Fruit fly (Drosophila melanogaster) whole organism, embryonic: Measurements from ENCODE around the gene Syx13.

Source experiments
- ATbp ChIP-seq: fragments of 200-800 bp; sonication (Bioruptor generic); optimal IDR thresholded peaks from 2 replicates; lab custom pipeline; 2017; ENCODE audit warnings: missing biosample characterization, mild to moderate bottlenecking, missing genetic modification characterization, missing genetic modification reagents
- Bgb ChIP-seq: fragments of 200-800 bp; sonication (Bioruptor generic); IDR thresholded peaks from 2 replicates; pipeline ENCODE4 v1.3.6; 2022; ENCODE audit warnings: missing biosample characterization, missing genetic modification characterization; ENCODE audit not compliant: partially characterized antibody
- CG10543 ChIP-seq: fragments of 200-800 bp; sonication (Bioruptor generic); optimal IDR thresholded peaks from 3 replicates; lab custom pipeline; 2017; ENCODE audit warnings: missing biosample characterization, mild to moderate bottlenecking, missing genetic modification characterization, moderate library complexity
- CG11456 ChIP-seq: fragments of 200-800 bp; sonication (Bioruptor generic); IDR thresholded peaks from 3 replicates; pipeline ENCODE4 v1.3.6; 2022; ENCODE audit warnings: missing biosample characterization, missing genetic modification characterization
- CG13624 ChIP-seq: fragments of 200-800 bp; sonication (Bioruptor generic); optimal IDR thresholded peaks from 2 replicates; lab custom pipeline; 2016; ENCODE audit warnings: missing biosample characterization, missing genetic modification characterization
- CG13775 ChIP-seq: fragments of 200-800 bp; sonication (Bioruptor generic); optimal IDR thresholded peaks from 3 replicates; lab custom pipeline; 2017; ENCODE audit warnings: missing biosample characterization, mild to moderate bottlenecking, missing genetic modification characterization
- CG15601 ChIP-seq: fragments of 200-800 bp; sonication (Bioruptor generic); optimal IDR thresholded peaks from 3 replicates; lab custom pipeline; 2019; ENCODE audit warnings: missing biosample characterization, mild to moderate bottlenecking, missing genetic modification characterization, moderate library complexity
- CG1602 ChIP-seq: fragments of 200-800 bp; sonication (Bioruptor generic); optimal IDR thresholded peaks from 3 replicates; lab custom pipeline; 2016; ENCODE audit warnings: missing biosample characterization, missing genetic modification characterization
- CG2875 ChIP-seq: fragments of 200-800 bp; sonication (Bioruptor generic); optimal IDR thresholded peaks from 2 replicates; lab custom pipeline; 2017; ENCODE audit warnings: missing biosample characterization, mild to moderate bottlenecking, missing genetic modification characterization, missing genetic modification reagents
- CG30403 ChIP-seq: fragments of 200-800 bp; sonication (Bioruptor generic); optimal IDR thresholded peaks from 3 replicates; lab custom pipeline; 2016; ENCODE audit warnings: missing biosample characterization, missing genetic modification characterization
- CG31388 ChIP-seq: fragments of 200-800 bp; sonication (Bioruptor generic); optimal IDR thresholded peaks from 2 replicates; lab custom pipeline; 2016; ENCODE audit warnings: missing biosample characterization, missing genetic modification characterization
- CG34422 ChIP-seq: fragments of 200-800 bp; sonication (Bioruptor generic); IDR thresholded peaks from 3 replicates; pipeline ENCODE4 v1.3.6; 2022; ENCODE audit warnings: missing biosample characterization, missing genetic modification characterization
- CG3838 ChIP-seq: fragments of 200-800 bp; sonication (Bioruptor generic); optimal IDR thresholded peaks from 3 replicates; lab custom pipeline; 2016; ENCODE audit warnings: missing biosample characterization, missing genetic modification characterization
- CG4707 ChIP-seq: fragments of 200-800 bp; sonication (Bioruptor generic); optimal IDR thresholded peaks from 2 replicates; lab custom pipeline; 2018; ENCODE audit warnings: missing biosample characterization, mild to moderate bottlenecking, missing genetic modification characterization, moderate library complexity
- CG6175 ChIP-seq: fragments of 200-800 bp; sonication (Bioruptor generic); IDR thresholded peaks from 3 replicates; pipeline ENCODE4 v1.3.6; 2022; ENCODE audit warnings: missing biosample characterization, missing genetic modification characterization
- CG6272 ChIP-seq: fragments of 200-800 bp; sonication (Bioruptor generic); IDR thresholded peaks from 2 replicates; pipeline ENCODE4 v1.3.6; 2022; ENCODE audit warnings: missing biosample characterization, missing genetic modification characterization
- CG6683 ChIP-seq: fragments of 200-800 bp; sonication (Bioruptor generic); optimal IDR thresholded peaks from 2 replicates; lab custom pipeline; 2017; ENCODE audit warnings: missing biosample characterization, mild to moderate bottlenecking, missing genetic modification characterization, missing genetic modification reagents
- CG7745 ChIP-seq: fragments of 200-800 bp; sonication (Bioruptor generic); optimal IDR thresholded peaks from 2 replicates; lab custom pipeline; 2018; ENCODE audit warnings: missing biosample characterization, mild to moderate bottlenecking, missing genetic modification characterization, moderate library complexity
- CG8290 ChIP-seq, 3 experiments: fragments of 200-800 bp; sonication (Bioruptor generic); optimal IDR thresholded peaks; 2 replicates each; lab custom pipeline; 2016 to 2019; ENCODE audit warnings: missing biosample characterization in 3 of 3, missing genetic modification characterization in 3 of 3, mild to moderate bottlenecking in 2 of 3, moderate library complexity in 1 of 3
- CG9609 ChIP-seq: fragments of 200-800 bp; sonication (Bioruptor generic); optimal IDR thresholded peaks from 3 replicates; lab custom pipeline; 2016; ENCODE audit warnings: missing biosample characterization, missing genetic modification characterization
- Chrac-16 ChIP-seq: fragments of 200-800 bp; sonication (Bioruptor generic); optimal IDR thresholded peaks from 3 replicates; lab custom pipeline; 2016; ENCODE audit warnings: missing biosample characterization, missing genetic modification characterization
- E2f2 ChIP-seq: fragments of 200-800 bp; sonication (Bioruptor generic); IDR thresholded peaks from 2 replicates; pipeline ENCODE4 v1.3.6; 2022; ENCODE audit warnings: missing biosample characterization, missing genetic modification characterization
- GATAe ChIP-seq: fragments of 200-800 bp; sonication (Bioruptor generic); conservative IDR thresholded peaks from 2 replicates; pipeline ENCODE4 v1.3.6; 2022; ENCODE audit warnings: missing biosample characterization, missing genetic modification characterization
- Hmx ChIP-seq: fragments of 200-800 bp; sonication (Bioruptor generic); optimal IDR thresholded peaks from 2 replicates; lab custom pipeline; 2016; ENCODE audit warnings: missing biosample characterization, missing genetic modification characterization
- Mad ChIP-seq: fragments of 200-800 bp; sonication (Bioruptor generic); optimal IDR thresholded peaks from 2 replicates; lab custom pipeline; 2016; ENCODE audit warnings: missing biosample characterization, missing genetic modification characterization
- Mes4 ChIP-seq: fragments of 200-800 bp; sonication (Bioruptor generic); optimal IDR thresholded peaks from 2 replicates; lab custom pipeline; 2016; ENCODE audit warnings: missing biosample characterization, missing genetic modification characterization
- Oli ChIP-seq: fragments of 200-800 bp; sonication (Bioruptor generic); optimal IDR thresholded peaks from 2 replicates; lab custom pipeline; 2018; ENCODE audit warnings: missing biosample characterization, mild to moderate bottlenecking, missing genetic modification characterization, moderate library complexity
- PHDP ChIP-seq: fragments of 200-800 bp; sonication (Bioruptor generic); optimal IDR thresholded peaks from 3 replicates; lab custom pipeline; 2018; ENCODE audit warnings: missing biosample characterization, mild to moderate bottlenecking, missing genetic modification characterization, moderate library complexity
- Sin3A ChIP-seq: fragments of >200 bp; optimal IDR thresholded peaks from 2 replicates; lab custom pipeline; 2018
- Usf ChIP-seq: fragments of 200-800 bp; sonication (Bioruptor generic); optimal IDR thresholded peaks from 2 replicates; lab custom pipeline; 2017; ENCODE audit warnings: missing genotype, missing biosample characterization, missing genetic modification characterization
- chinmo ChIP-seq: fragments of 200-800 bp; sonication (Bioruptor generic); IDR thresholded peaks from 4 replicates; pipeline ENCODE4 v1.3.6; 2022; ENCODE audit warnings: missing biosample characterization, missing genetic modification characterization; ENCODE audit not compliant: partially characterized antibody
- ci ChIP-seq: fragments of 200-800 bp; sonication (Bioruptor generic); IDR thresholded peaks from 3 replicates; pipeline ENCODE4 v1.3.6; 2022; ENCODE audit warnings: missing biosample characterization, missing genetic modification characterization
- danr ChIP-seq: fragments of 200-800 bp; sonication (Bioruptor generic); IDR thresholded peaks from 2 replicates; pipeline ENCODE4 v1.3.6; 2022; ENCODE audit warnings: missing biosample characterization, missing genetic modification characterization
- dmrt11E ChIP-seq: fragments of 200-800 bp; sonication (Bioruptor generic); optimal IDR thresholded peaks from 3 replicates; lab custom pipeline; 2018; ENCODE audit warnings: missing biosample characterization, mild to moderate bottlenecking, missing genetic modification characterization, moderate library complexity
- en ChIP-seq: fragments of 200-800 bp; sonication (Bioruptor generic); optimal IDR thresholded peaks from 2 replicates; lab custom pipeline; 2016; ENCODE audit warnings: missing biosample characterization, missing genetic modification characterization
- fd102C ChIP-seq: fragments of 200-800 bp; sonication (Bioruptor generic); optimal IDR thresholded peaks from 2 replicates; lab custom pipeline; 2018; ENCODE audit warnings: missing biosample characterization, mild to moderate bottlenecking, missing genetic modification characterization, moderate library complexity
- fd64A ChIP-seq: fragments of 200-800 bp; sonication (Bioruptor generic); optimal IDR thresholded peaks from 3 replicates; lab custom pipeline; 2018; ENCODE audit warnings: missing biosample characterization, mild to moderate bottlenecking, missing genetic modification characterization
- grau ChIP-seq: fragments of 200-800 bp; optimal IDR thresholded peaks from 3 replicates; lab custom pipeline; 2019; ENCODE audit warnings: missing biosample characterization, mild to moderate bottlenecking, missing genetic modification characterization, moderate library complexity
- gsb ChIP-seq: fragments of 200-800 bp; sonication (Bioruptor generic); IDR thresholded peaks from 2 replicates; pipeline ENCODE4 v1.3.6; 2022; ENCODE audit warnings: missing biosample characterization, missing genetic modification characterization
- gt ChIP-seq: fragments of 200-800 bp; sonication (Bioruptor generic); IDR thresholded peaks from 2 replicates; pipeline ENCODE4 v1.3.6; 2022; ENCODE audit warnings: missing biosample characterization, missing genetic modification characterization
- knrl ChIP-seq: fragments of 200-800 bp; sonication (Bioruptor generic); IDR thresholded peaks from 3 replicates; pipeline ENCODE4 v1.3.6; 2022; ENCODE audit warnings: missing biosample characterization, missing genetic modification characterization; ENCODE audit not compliant: partially characterized antibody
- nmo ChIP-seq: fragments of 200-800 bp; sonication (Bioruptor generic); optimal IDR thresholded peaks from 2 replicates; lab custom pipeline; 2018; ENCODE audit warnings: missing biosample characterization, mild to moderate bottlenecking, missing genetic modification characterization, moderate library complexity
- otp ChIP-seq: fragments of 200-800 bp; sonication (Bioruptor generic); IDR thresholded peaks from 3 replicates; pipeline ENCODE4, ENCODE4 v1.3.6; 2022; ENCODE audit warnings: missing biosample characterization, missing genetic modification characterization
- peb ChIP-seq: fragments of 200-800 bp; sonication (Bioruptor generic); IDR thresholded peaks from 2 replicates; pipeline ENCODE4 v1.3.6; 2022; ENCODE audit warnings: missing biosample characterization, missing genetic modification characterization
- row ChIP-seq: fragments of 200-800 bp; sonication (Bioruptor generic); IDR thresholded peaks from 3 replicates; pipeline ENCODE4 v1.3.6; 2022; ENCODE audit warnings: missing biosample characterization, missing genetic modification characterization
- scrt ChIP-seq: fragments of 200-800 bp; sonication (Bioruptor generic); optimal IDR thresholded peaks from 2 replicates; lab custom pipeline; 2018; ENCODE audit warnings: missing biosample characterization, mild to moderate bottlenecking, missing genetic modification characterization, moderate library complexity
- tgo ChIP-seq: fragments of 200-800 bp; sonication (Bioruptor generic); IDR thresholded peaks from 3 replicates; pipeline ENCODE4 v1.3.6; 2022; ENCODE audit warnings: missing biosample characterization, missing genetic modification characterization
- trh ChIP-seq: fragments of 200-800 bp; sonication (Bioruptor generic); optimal IDR thresholded peaks from 2 replicates; lab custom pipeline; 2016; ENCODE audit warnings: missing biosample characterization, missing genetic modification characterization
- wek ChIP-seq: fragments of 200-800 bp; sonication (Bioruptor generic); optimal IDR thresholded peaks from 3 replicates; lab custom pipeline; 2018; ENCODE audit warnings: missing biosample characterization, mild to moderate bottlenecking, missing genetic modification characterization, moderate library complexity
- yki ChIP-seq: fragments of >200 bp; optimal IDR thresholded peaks from 3 replicates; lab custom pipeline; 2018

Gene Syx13

DNA sequence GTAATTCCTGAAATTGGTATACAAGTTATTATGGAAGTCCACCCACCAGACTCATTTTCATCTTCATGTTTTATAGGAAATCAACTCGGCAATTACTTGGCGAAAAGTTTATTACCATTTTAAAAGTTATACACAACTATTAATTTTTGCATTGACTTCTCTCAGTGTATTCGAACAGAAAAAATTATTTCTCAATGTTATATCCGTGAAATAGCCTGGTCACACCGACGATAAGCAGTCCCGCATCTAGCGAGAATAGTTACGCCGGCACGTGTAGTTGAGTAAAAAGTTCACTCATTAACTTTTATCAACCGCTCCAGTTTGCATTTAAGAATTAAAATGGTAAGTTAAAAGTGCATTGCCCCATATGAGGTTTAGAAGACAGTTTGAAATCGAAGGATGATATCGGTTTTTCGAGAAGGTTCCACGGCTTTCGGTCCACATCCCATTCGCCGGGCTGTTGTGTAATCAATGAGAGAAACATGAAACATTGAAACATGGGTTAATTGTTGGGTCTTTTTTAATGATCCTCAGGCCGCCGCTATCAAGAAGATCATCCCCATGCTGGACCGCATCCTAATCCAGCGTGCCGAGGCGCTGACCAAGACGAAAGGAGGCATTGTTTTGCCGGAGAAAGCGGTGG is 28.3 kb upstream of the Syx13 start, which contains the start of gene CG11267 (continued):
- TF ChIP-seq Mad (GFP tag; lab: Kevin White, UChicago) (peak; percentile 67), CG9609 (GFP tag; lab: Kevin White, UChicago) (peak; percentile 77), trh (GFP tag; lab: Kevin White, UChicago) (peak; percentile 62), CG7745 (tag; lab: Kevin White, UChicago) (no peak), CG4707 (GFP tag; lab: Kevin White, UChicago) (no peak), CG15601 (tag; lab: Kevin White, UChicago) (peak; percentile 63), wek (GFP tag; lab: Kevin White, UChicago) (peak; percentile 74), knrl (GFP tag; lab: Robert Waterston, UW) (no peak), dmrt11E (peak; percentile 62), CG6272 (GFP tag; lab: Robert Waterston, UW) (peak; percentile 71), CG8290 (GFP tag; optimal IDR thresholded peaks at IDR 0.05; lab: Kevin White, UChicago) (no peak), CG8290 (tag; optimal IDR thresholded peaks at IDR 0.05; lab: Kevin White, UChicago) (peak; percentile 5 to 94), peb (GFP tag; lab: Robert Waterston, UW) (peak; percentile 73), ATbp (peak; percentile 74), CG31388 (peak; percentile 81), row (peak; percentile 78), GATAe (GFP tag; lab: Robert Waterston, UW) (peak; percentile 76), Bgb (GFP tag; lab: Robert Waterston, UW) (no peak), en (GFP tag; lab: Kevin White, UChicago) (peak; percentile 68), Mes4 (GFP tag; lab: Kevin White, UChicago) (peak; percentile 51), CG11456 (GFP tag; lab: Robert Waterston, UW) (peak; percentile 92), CG10543 (GFP tag; lab: Kevin White, UChicago) (peak; percentile 91), CG3838 (GFP tag; lab: Kevin White, UChicago) (no peak), gsb (GFP tag; lab: Robert Waterston, UW) (peak; percentile 82), chinmo (GFP tag; lab: Robert Waterston, UW) (no peak), CG30403 (GFP tag; lab: Kevin White, UChicago) (peak; percentile 88), CG6175 (GFP tag; lab: Robert Waterston, UW) (peak; percentile 82), fd64A (GFP tag; lab: Kevin White, UChicago) (no peak), PHDP (peak; percentile 81), Usf (GFP tag; lab: Kevin White, UChicago) (peak; percentile 48), nmo (GFP tag; lab: Kevin White, UChicago) (peak; percentile 92), Oli (tag; lab: Kevin White, UChicago) (peak; percentile 78), E2f2 (GFP tag; lab: Robert Waterston, UW) (peak; percentile 60), scrt (GFP tag; lab: Kevin White, UChicago) (peak; percentile 81), Hmx (GFP tag; lab: Kevin White, UChicago) (peak; percentile 12), grau (tag; lab: Kevin White, UChicago) (peak; percentile 81), CG13775 (peak; percentile 69), CG13624 (GFP tag; lab: Kevin White, UChicago) (peak; percentile 74), CG2875 (GFP tag; lab: Kevin White, UChicago) (peak; percentile 48), CG1602 (GFP tag; lab: Kevin White, UChicago) (peak; percentile 73), tgo (GFP tag; lab: Robert Waterston, UW) (peak; percentile 92), Chrac-16 (GFP tag; lab: Kevin White, UChicago) (peak; percentile 62), CG34422 (GFP tag; lab: Robert Waterston, UW) (peak; percentile 93), Sin3A (lab: Kevin White, UChicago) (no peak), ci (GFP tag; lab: Robert Waterston, UW) (peak; percentile 89), danr (GFP tag; lab: Robert Waterston, UW) (peak; percentile 78; the same call in 1 of the 2 replicates), fd102C (GFP tag; lab: Kevin White, UChicago) (no peak), gt (peak; percentile 46; the same call in 1 of the 2 replicates), otp (GFP tag; lab: Robert Waterston, UW) (peak; percentile 94), yki (lab: Kevin White, UChicago) (no peak), CG6683 (GFP tag; lab: Kevin White, UChicago) (peak; percentile 65)
